Fruit fly (Drosophila melanogaster): Measurements from ENCODE around the gene Osi6.

dm6 chr3R:6248694-6249093, 14.2 kb downstream of the Osi6 start, which contains the start of gene Osi7:
- TF ChIP-seq CG33017 (tag; optimal IDR thresholded peaks at IDR 0.05) (no peak), CG1620 (GFP tag; optimal IDR thresholded peaks at IDR 0.05) (no peak), Crg-1 (GFP tag; optimal IDR thresholded peaks at IDR 0.05) (no peak), Hr96 (GFP tag; optimal IDR thresholded peaks at IDR 0.05) (no peak), cic (GFP tag; optimal IDR thresholded peaks at IDR 0.05) (no peak), kay (GFP tag; ENCODE audit: borderline replicate concordance) (no peak), CG5204 (GFP tag; optimal IDR thresholded peaks at IDR 0.05) (no peak)

Data from whole organism, adult.